Worm (Caenorhabditis elegans) whole organism, early embryonic: Measurements from ENCODE around the gene ZC373.2.

Source experiments
- B0310.2 ChIP-seq: sonication (generic microtip); optimal IDR thresholded peaks from 2 replicates; lab custom pipeline; 2016; ENCODE audit warnings: mild to moderate bottlenecking, missing genetic modification characterization, missing compliant biosample characterization
- F13C5.2 ChIP-seq: sonication (generic microtip); optimal IDR thresholded peaks from 2 replicates; lab custom pipeline; 2017; ENCODE audit warnings: mild to moderate bottlenecking, missing genetic modification characterization, inconsistent platforms, missing compliant biosample characterization
- aly-1 ChIP-seq: sonication (generic microtip); optimal IDR thresholded peaks from 2 replicates; lab custom pipeline; 2016; ENCODE audit warnings: missing genetic modification characterization, missing compliant biosample characterization
- ama-1 ChIP-seq: fragments of 150-350 bp; optimal IDR thresholded peaks from 2 replicates; lab custom pipeline; 2014
- ceh-13 ChIP-seq: fragments of 200-800 bp; sonication (Bioruptor generic); optimal IDR thresholded peaks from 2 replicates; lab custom pipeline; 2018; ENCODE audit warnings: mild to moderate bottlenecking, missing genetic modification characterization, missing compliant biosample characterization
- ceh-36 ChIP-seq: sonication (generic microtip); optimal IDR thresholded peaks from 2 replicates; lab custom pipeline; 2016; ENCODE audit warnings: missing genetic modification characterization, inconsistent platforms, missing compliant biosample characterization
- ets-7 ChIP-seq: sonication (generic microtip); optimal IDR thresholded peaks from 2 replicates; lab custom pipeline; 2016; ENCODE audit warnings: missing genotype, missing genetic modification characterization, missing compliant biosample characterization
- flt-1 ChIP-seq: fragments of 200-800 bp; sonication (Bioruptor generic); IDR thresholded peaks from 2 replicates; pipeline ENCODE4 v1.3.6; 2022; ENCODE audit warnings: missing genetic modification characterization, missing compliant biosample characterization
- hmbx-1 ChIP-seq: sonication (generic microtip); optimal IDR thresholded peaks from 2 replicates; lab custom pipeline; 2016; ENCODE audit warnings: mild to moderate bottlenecking, missing genetic modification characterization, missing compliant biosample characterization
- hmg-4 ChIP-seq: fragments of 200-800 bp; sonication (Bioruptor generic); optimal IDR thresholded peaks from 2 replicates; lab custom pipeline; 2018; ENCODE audit warnings: mild to moderate bottlenecking, missing genetic modification characterization, missing compliant biosample characterization
- hnd-1 ChIP-seq: sonication (generic microtip); optimal IDR thresholded peaks from 2 replicates; lab custom pipeline; 2016; ENCODE audit warnings: missing genetic modification characterization, missing compliant biosample characterization
- pes-1 ChIP-seq: fragments of 200-800 bp; sonication (Bioruptor generic); IDR thresholded peaks from 2 replicates; pipeline ENCODE4 v1.3.6; 2022; ENCODE audit warnings: missing genetic modification reagents, missing genetic modification characterization, missing compliant biosample characterization
- scrt-1 ChIP-seq: fragments of 200-800 bp; sonication (Bioruptor generic); IDR thresholded peaks from 2 replicates; pipeline ENCODE4 v1.3.6; 2022; ENCODE audit warnings: missing genetic modification characterization, missing compliant biosample characterization
- sea-1 ChIP-seq: fragments of 200-800 bp; sonication (Bioruptor generic); conservative IDR thresholded peaks from 2 replicates; pipeline ENCODE4 v1.3.6; 2022; ENCODE audit warnings: missing genetic modification characterization, missing compliant biosample characterization
- tbx-11 ChIP-seq: fragments of 200-800 bp; sonication (Bioruptor generic); IDR thresholded peaks from 2 replicates; pipeline ENCODE4 v1.3.6; 2022; ENCODE audit warnings: missing genetic modification characterization, missing compliant biosample characterization
- tbx-37 ChIP-seq: fragments of 200-800 bp; sonication (Bioruptor generic); conservative IDR thresholded peaks from 2 replicates; pipeline ENCODE4 v1.3.6; 2022; ENCODE audit warnings: missing genetic modification reagents, missing genetic modification characterization, missing compliant biosample characterization
- tra-4 ChIP-seq: sonication (generic microtip); optimal IDR thresholded peaks from 2 replicates; lab custom pipeline; 2017; ENCODE audit warnings: missing genetic modification characterization, missing compliant biosample characterization

The ZC373.2 gene

ce11 chrX:10058332-10058731 lies at the start of gene ZC373.2:
Gene ZC373.2 (minus strand): TSS chrX:10058432.
- no peak for TF ChIP-seq ama-1 (lab: Kevin White, UChicago)
- no peak for TF ChIP-seq tra-4 (tag; lab: Kevin White, UChicago)
- no peak for TF ChIP-seq F13C5.2 (tag; lab: Kevin White, UChicago)
- no peak for TF ChIP-seq flt-1
- TF ChIP-seq ceh-13 (GFP tag; lab: Kevin White, UChicago): no peak
- TF ChIP-seq pes-1 (GFP tag; lab: Robert Waterston, UW): no peak
- no peak for TF ChIP-seq hmbx-1 (tag; lab: Kevin White, UChicago)
- TF ChIP-seq hmg-4 (GFP tag; lab: Kevin White, UChicago): no peak
- TF ChIP-seq hnd-1: no peak
- no peak for TF ChIP-seq sea-1
- no peak for TF ChIP-seq aly-1 (tag; lab: Kevin White, UChicago)
- TF ChIP-seq B0310.2 (tag; lab: Kevin White, UChicago): no peak
- TF ChIP-seq ets-7 (tag; lab: Kevin White, UChicago): no peak
- TF ChIP-seq tbx-11 (GFP tag; lab: Robert Waterston, UW): no peak
- no peak for TF ChIP-seq scrt-1 (GFP tag; lab: Robert Waterston, UW)
- TF ChIP-seq ceh-36: no peak

ce11 chrX:10095145-10095544 lies 36.9 kb upstream of the ZC373.2 start, which contains the start of gene flp-2:
Gene flp-2 (minus strand): TSS chrX:10095245.
- TF ChIP-seq scrt-1 (GFP tag; lab: Robert Waterston, UW): no peak

DNA sequence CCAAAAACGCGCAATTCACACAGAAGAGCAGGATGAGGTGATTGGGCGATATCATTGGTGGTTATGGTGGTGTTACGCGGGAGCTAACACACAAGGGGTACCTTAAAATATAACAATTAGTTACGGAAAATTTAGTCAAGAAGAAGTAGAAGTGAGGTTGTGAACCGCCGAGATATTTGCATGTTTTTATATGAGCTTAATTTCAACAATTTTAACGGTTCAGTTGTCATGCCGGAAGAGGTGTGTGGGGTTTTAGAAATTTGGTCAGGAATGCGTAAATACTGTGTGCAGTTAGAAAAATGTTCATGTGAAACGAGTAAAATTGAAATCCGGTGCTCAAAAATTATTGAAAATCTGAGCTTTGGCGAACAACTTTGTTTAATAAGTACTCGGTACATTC lies 34.6 kb upstream of the ZC373.2 start, which contains the start of gene flp-3:
Gene flp-3 (minus strand): TSS at position 101 of the 400 bp plus-strand sequence.
- TF ChIP-seq tbx-11 (GFP tag; lab: Robert Waterston, UW) (no peak), tra-4 (tag; lab: Kevin White, UChicago) (no peak), ama-1 (lab: Kevin White, UChicago) (no peak), scrt-1 (GFP tag; lab: Robert Waterston, UW) (no peak), hmg-4 (GFP tag; lab: Kevin White, UChicago) (no peak), pes-1 (GFP tag; lab: Robert Waterston, UW) (no peak), sea-1 (no peak), ceh-13 (GFP tag; lab: Kevin White, UChicago) (no peak), flt-1 (no peak), F13C5.2 (tag; lab: Kevin White, UChicago) (no peak), hmbx-1 (tag; lab: Kevin White, UChicago) (no peak), B0310.2 (tag; lab: Kevin White, UChicago) (no peak)

DNA sequence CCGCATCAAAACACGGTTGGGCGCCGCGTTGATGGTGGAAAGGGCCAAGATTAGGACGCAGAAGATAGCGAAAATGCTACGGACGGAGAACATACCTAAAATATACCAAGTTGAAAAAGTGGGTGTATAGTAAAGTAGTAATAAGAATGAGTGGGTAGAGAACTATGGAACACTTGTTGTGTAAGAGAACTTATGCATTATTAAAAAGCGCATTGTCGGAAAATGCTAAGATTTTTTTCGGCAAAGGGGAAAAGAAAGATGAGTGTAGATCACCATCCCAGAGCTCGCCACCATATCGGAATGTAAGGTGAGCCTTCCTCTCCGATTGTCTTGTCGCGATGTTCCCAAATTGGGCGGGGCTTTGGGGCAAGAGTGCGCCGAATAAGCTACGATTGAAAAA lies 29.6 kb upstream of the ZC373.2 start, which contains the start of gene flp-28:
Gene flp-28 (minus strand): TSS at position 101 of the 400 bp plus-strand sequence.
- TF ChIP-seq hnd-1: no peak
- TF ChIP-seq F13C5.2 (tag; lab: Kevin White, UChicago): no peak
- no peak for TF ChIP-seq hmg-4 (GFP tag; lab: Kevin White, UChicago)
- no peak for TF ChIP-seq tbx-11 (GFP tag; lab: Robert Waterston, UW)
- no peak for TF ChIP-seq hmbx-1 (tag; lab: Kevin White, UChicago)
- TF ChIP-seq B0310.2 (tag; lab: Kevin White, UChicago): no peak
- no peak for TF ChIP-seq flt-1
- TF ChIP-seq ama-1 (lab: Kevin White, UChicago): no peak
- TF ChIP-seq ets-7 (tag; lab: Kevin White, UChicago): no peak
- TF ChIP-seq pes-1 (GFP tag; lab: Robert Waterston, UW): no peak
- no peak for TF ChIP-seq scrt-1 (GFP tag; lab: Robert Waterston, UW)
- TF ChIP-seq ceh-13 (GFP tag; lab: Kevin White, UChicago): no peak
- TF ChIP-seq tbx-37 (GFP tag; lab: Robert Waterston, UW): no peak
- TF ChIP-seq ceh-36: no peak
- no peak for TF ChIP-seq sea-1
- no peak for TF ChIP-seq aly-1 (tag; lab: Kevin White, UChicago)
- no peak for TF ChIP-seq tra-4 (tag; lab: Kevin White, UChicago)

ce11 chrX:10085073-10085472 lies 26.8 kb upstream of the ZC373.2 start:
- TF ChIP-seq flt-1 (no peak), tbx-37 (GFP tag; lab: Robert Waterston, UW) (no peak), ceh-13 (GFP tag; lab: Kevin White, UChicago) (no peak), hmg-4 (GFP tag; lab: Kevin White, UChicago) (no peak), ets-7 (tag; lab: Kevin White, UChicago) (no peak), tbx-11 (GFP tag; lab: Robert Waterston, UW) (no peak), B0310.2 (tag; lab: Kevin White, UChicago) (no peak), hnd-1 (no peak), scrt-1 (GFP tag; lab: Robert Waterston, UW) (no peak), sea-1 (no peak), aly-1 (tag; lab: Kevin White, UChicago) (no peak), ama-1 (lab: Kevin White, UChicago) (no peak), tra-4 (tag; lab: Kevin White, UChicago) (no peak), F13C5.2 (tag; lab: Kevin White, UChicago) (no peak), hmbx-1 (tag; lab: Kevin White, UChicago) (no peak), pes-1 (GFP tag; lab: Robert Waterston, UW) (no peak), ceh-36 (no peak)

DNA sequence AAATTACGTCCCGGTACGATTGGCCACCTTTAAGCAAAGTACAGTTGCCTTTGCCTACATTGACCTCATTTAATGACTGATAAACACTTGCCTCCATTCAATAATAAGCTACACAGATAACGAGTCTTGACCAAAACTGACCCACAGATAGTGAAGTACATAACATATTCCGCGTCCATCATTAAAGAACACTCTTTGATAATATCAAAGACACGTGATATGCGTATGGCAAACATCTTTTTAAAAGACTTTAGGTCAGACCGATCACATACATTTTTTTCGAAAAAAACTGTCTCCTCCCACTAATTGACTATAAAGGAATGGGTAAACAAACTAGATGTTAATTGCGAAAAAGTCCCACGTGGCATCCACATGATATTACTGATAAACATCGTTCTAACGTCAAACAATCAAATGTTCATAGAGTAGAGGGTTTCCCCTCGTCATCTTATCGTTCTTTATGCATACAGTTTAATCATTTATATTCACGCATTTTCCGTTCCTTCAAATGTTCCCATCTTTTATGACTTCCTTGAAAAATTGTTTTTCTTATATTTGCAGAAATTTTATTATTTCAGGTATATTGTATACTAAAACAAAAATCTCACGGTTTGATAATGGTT lies 25.9 kb upstream of the ZC373.2 start, which contains the start of gene W07E11.1:
Gene W07E11.1 (plus strand): TSS at position 573 of the 623 bp plus-strand sequence.
- TF ChIP-seq B0310.2 (tag; lab: Kevin White, UChicago): no peak
- no peak for TF ChIP-seq tbx-37 (GFP tag; lab: Robert Waterston, UW)
- no peak for TF ChIP-seq hmg-4 (GFP tag; lab: Kevin White, UChicago)
- no peak for TF ChIP-seq ceh-36
- no peak for TF ChIP-seq ets-7 (tag; lab: Kevin White, UChicago)
- TF ChIP-seq sea-1: no peak

ce11 chrX:10083272-10083671 lies 25.0 kb upstream of the ZC373.2 start:
- TF ChIP-seq tbx-11 (GFP tag; lab: Robert Waterston, UW) (no peak), B0310.2 (tag; lab: Kevin White, UChicago) (no peak), ets-7 (tag; lab: Kevin White, UChicago) (no peak), sea-1 (no peak), tbx-37 (GFP tag; lab: Robert Waterston, UW) (no peak), ama-1 (lab: Kevin White, UChicago) (no peak), tra-4 (tag; lab: Kevin White, UChicago) (no peak), scrt-1 (GFP tag; lab: Robert Waterston, UW) (no peak), F13C5.2 (tag; lab: Kevin White, UChicago) (no peak), ceh-13 (GFP tag; lab: Kevin White, UChicago) (no peak), aly-1 (tag; lab: Kevin White, UChicago) (no peak), flt-1 (no peak), hmg-4 (GFP tag; lab: Kevin White, UChicago) (no peak), pes-1 (GFP tag; lab: Robert Waterston, UW) (no peak), hnd-1 (no peak), hmbx-1 (tag; lab: Kevin White, UChicago) (no peak), ceh-36 (no peak)
